Worm (Caenorhabditis elegans): ENCODE data around the gene cka-1.

ce11 chrIV:9746762-9747161 is 9.3 kb upstream of the cka-1 start, which contains the start of gene C28D4.5:
- TF ChIP-seq hlh-12 (tag; optimal IDR thresholded peaks at IDR 0.05) (no peak), cebp-2 (GFP tag; IDR thresholded peaks at IDR 0.05) (no peak), lin-35 (GFP tag; optimal IDR thresholded peaks at IDR 0.05) (no peak), nfya-1 (tag; optimal IDR thresholded peaks at IDR 0.05; ENCODE audit: borderline replicate concordance, insufficient read depth) (no peak), unc-62 (GFP tag; optimal IDR thresholded peaks at IDR 0.05) (no peak), chd-7 (tag; optimal IDR thresholded peaks at IDR 0.05) (no peak), ama-1 (optimal IDR thresholded peaks at IDR 0.05) (no peak), ama-1 (GFP tag; optimal IDR thresholded peaks at IDR 0.05) (no peak), ekl-4 (GFP tag; IDR thresholded peaks at IDR 0.05) (no peak), ceh-79 (tag; optimal IDR thresholded peaks at IDR 0.05) (no peak), ccch-3 (GFP tag; optimal IDR thresholded peaks at IDR 0.05) (no peak), madf-8 (GFP tag; conservative IDR thresholded peaks at IDR 0.05) (no peak), atf-7 (tag; optimal IDR thresholded peaks at IDR 0.05) (no peak), ets-4 (GFP tag; optimal IDR thresholded peaks at IDR 0.05) (no peak), akir-1 (GFP tag; optimal IDR thresholded peaks at IDR 0.05) (no peak)

Data from whole organism, young adult.